Fruit fly (Drosophila melanogaster): ENCODE measurements around the gene Naa60.

Naa60 gene

DNA sequence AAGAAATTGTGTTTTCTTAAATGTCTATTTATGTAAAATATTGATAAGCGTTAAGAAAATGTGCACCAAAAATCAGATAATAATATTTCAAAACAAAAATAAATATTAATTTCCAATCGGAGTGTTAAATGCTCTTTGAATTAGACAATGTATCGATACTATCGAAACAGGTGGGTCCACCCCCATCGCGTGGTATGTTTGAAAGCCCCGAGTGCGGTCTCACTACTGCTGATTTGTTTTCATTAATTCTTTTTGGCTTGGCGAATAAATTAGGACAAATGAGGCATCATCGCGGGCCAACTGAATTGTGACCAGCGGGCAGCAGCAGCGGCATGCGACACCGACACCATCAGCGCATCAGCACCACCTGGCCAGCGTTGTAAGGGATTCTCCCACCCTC is at the start of gene Naa60:
TSS of gene Naa60 (plus strand) at position 189 of the 400 bp plus-strand sequence.
- TF ChIP-seq CG6808 (GFP tag; optimal IDR thresholded peaks at IDR 0.05), result no peak
- no peak for TF ChIP-seq CG31627 (GFP tag; optimal IDR thresholded peaks at IDR 0.05)
- no peak for TF ChIP-seq Eip75B (GFP tag; optimal IDR thresholded peaks at IDR 0.05)
- TF ChIP-seq CG3919 (GFP tag; optimal IDR thresholded peaks at IDR 0.05), result no peak
- no peak for TF ChIP-seq OdsH (GFP tag; optimal IDR thresholded peaks at IDR 0.05)
- TF ChIP-seq lz (GFP tag; optimal IDR thresholded peaks at IDR 0.05), result no peak
- no peak for TF ChIP-seq CG6163 (GFP tag; IDR thresholded peaks at IDR 0.05)
- no peak for TF ChIP-seq CG8119 (GFP tag; IDR thresholded peaks at IDR 0.05)
- TF ChIP-seq CG11294 (GFP tag; IDR thresholded peaks at IDR 0.05), result no peak

DNA sequence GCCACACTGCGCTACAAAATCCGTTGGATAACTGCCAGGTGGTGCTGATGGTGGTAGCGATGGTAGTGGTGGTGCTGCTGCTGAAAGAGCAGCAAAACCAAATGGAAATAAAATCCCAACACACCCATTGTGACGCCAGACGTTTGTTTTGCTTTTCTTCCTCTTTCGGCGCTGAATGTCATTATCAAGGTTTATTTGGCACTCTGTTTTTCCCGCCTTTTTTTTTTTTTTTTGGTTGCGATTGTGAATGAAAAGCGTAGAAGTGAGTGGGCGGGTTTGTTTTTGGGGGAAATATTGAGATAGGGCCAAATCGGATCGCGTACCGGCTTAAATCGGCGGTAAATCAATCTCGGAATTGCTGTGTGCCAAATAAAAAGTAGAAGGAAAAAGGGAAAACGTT is 49.4 kb upstream of the Naa60 start:
- TF ChIP-seq esn (GFP tag; optimal IDR thresholded peaks at IDR 0.05) (no peak), ss (GFP tag; optimal IDR thresholded peaks at IDR 0.05) (no peak), svp (GFP tag) (peak; percentile 48)

DNA sequence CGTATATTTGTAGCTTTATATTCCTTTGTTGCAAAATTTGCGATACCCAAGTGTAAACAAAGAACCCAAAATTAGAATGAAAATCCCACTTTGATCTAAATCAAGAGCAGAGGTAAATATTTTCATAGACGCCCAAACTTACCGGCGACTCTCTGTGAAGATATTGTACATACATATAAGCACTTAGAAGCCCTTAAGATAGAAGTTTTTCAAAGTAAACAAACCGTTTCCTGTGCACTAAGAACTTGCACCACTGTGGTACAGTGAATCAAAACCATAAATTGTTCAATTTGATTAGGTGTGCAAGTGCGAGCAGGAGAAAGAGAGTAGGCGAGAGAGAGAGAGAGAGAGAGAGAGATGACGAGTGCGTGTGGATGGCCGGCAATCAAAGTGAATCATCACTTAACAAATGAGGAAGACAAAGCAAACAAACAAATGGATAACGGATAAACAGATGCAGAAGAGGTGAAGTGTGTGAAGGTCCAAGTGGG is 48.6 kb upstream of the Naa60 start:
- TF ChIP-seq CG3032 (tag; optimal IDR thresholded peaks at IDR 0.05) (no peak), CG16779 (tag; optimal IDR thresholded peaks at IDR 0.05) (no peak), Blimp-1 (GFP tag; optimal IDR thresholded peaks at IDR 0.05) (no peak), Ets96B (tag; optimal IDR thresholded peaks at IDR 0.05) (peak; percentile 23), CG1621 (tag; optimal IDR thresholded peaks at IDR 0.05) (no peak), Hr4 (GFP tag; optimal IDR thresholded peaks at IDR 0.05) (peak; percentile 47), CG8632 (GFP tag; optimal IDR thresholded peaks at IDR 0.05) (peak; percentile 22), Smox (GFP tag; optimal IDR thresholded peaks at IDR 0.05) (no peak), dac (GFP tag; optimal IDR thresholded peaks at IDR 0.05) (no peak), Hr38 (GFP tag; optimal IDR thresholded peaks at IDR 0.05) (no peak), vri (GFP tag; optimal IDR thresholded peaks at IDR 0.05) (peak; percentile 59), lz (GFP tag; optimal IDR thresholded peaks at IDR 0.05) (peak; percentile 41), OdsH (GFP tag; optimal IDR thresholded peaks at IDR 0.05) (no peak), Hr39 (GFP tag; optimal IDR thresholded peaks at IDR 0.05) (peak; percentile 36), CG6163 (GFP tag; IDR thresholded peaks at IDR 0.05) (no peak), fd85E (GFP tag; optimal IDR thresholded peaks at IDR 0.05) (no peak), CG32006 (GFP tag; optimal IDR thresholded peaks at IDR 0.05) (no peak), Ets21C (GFP tag; optimal IDR thresholded peaks at IDR 0.05) (no peak), Sox102F (GFP tag; optimal IDR thresholded peaks at IDR 0.05) (no peak), Sox14 (GFP tag; optimal IDR thresholded peaks at IDR 0.05) (peak; percentile 90), CG3919 (GFP tag; optimal IDR thresholded peaks at IDR 0.05) (peak; percentile 1), CG6276 (GFP tag; optimal IDR thresholded peaks at IDR 0.05) (no peak), Eip75B (GFP tag; optimal IDR thresholded peaks at IDR 0.05) (no peak), CG10669 (GFP tag; optimal IDR thresholded peaks at IDR 0.05) (no peak), dsx (GFP tag; optimal IDR thresholded peaks at IDR 0.05; ENCODE audit: poor library complexity, severe bottlenecking) (peak; percentile 25), eg (GFP tag; IDR thresholded peaks at IDR 0.05) (no peak), Met (GFP tag; optimal IDR thresholded peaks at IDR 0.05) (peak; percentile 52), CG11294 (GFP tag; IDR thresholded peaks at IDR 0.05) (no peak), Eip78C (GFP tag) (peak; percentile 87), pdm3 (GFP tag; optimal IDR thresholded peaks at IDR 0.05) (no peak), CG31627 (GFP tag; optimal IDR thresholded peaks at IDR 0.05) (peak; percentile 21), CG11762 (GFP tag; optimal IDR thresholded peaks at IDR 0.05; ENCODE audit: insufficient read depth) (no peak), ss (GFP tag; optimal IDR thresholded peaks at IDR 0.05) (peak in 1 of 2 experiments; percentile 67), cyc (GFP tag; optimal IDR thresholded peaks at IDR 0.05) (no peak), fkh (GFP tag; optimal IDR thresholded peaks at IDR 0.05) (peak; percentile 66), CG9139 (GFP tag; optimal IDR thresholded peaks at IDR 0.05) (no peak), CG11902 (GFP tag; optimal IDR thresholded peaks at IDR 0.05) (no peak), Lpt (GFP tag; optimal IDR thresholded peaks at IDR 0.05) (no peak), CG15336 (GFP tag; IDR thresholded peaks at IDR 0.05) (peak; percentile 41), salr (GFP tag; optimal IDR thresholded peaks at IDR 0.05) (peak in 1 of 2 experiments; percentile 21), achi (GFP tag; optimal IDR thresholded peaks at IDR 0.05) (peak; percentile 4), fd59A (GFP tag; optimal IDR thresholded peaks at IDR 0.05) (peak; percentile 2), acj6 (GFP tag; optimal IDR thresholded peaks at IDR 0.05) (no peak)

Data from whole organism, prepupa.